Fruit fly (Drosophila melanogaster) S2 (cell line): ENCODE measurements around the gene Osi14.

Experiments used
- CG8478 ChIP-seq: fragments of >200 bp; optimal IDR thresholded peaks from 2 replicates; lab custom pipeline; 2018
- CTCF ChIP-seq, 2 experiments: fragments of >200 bp; optimal IDR thresholded peaks; 2 replicates each; lab custom pipeline; 2018

Gene Osi14

DNA sequence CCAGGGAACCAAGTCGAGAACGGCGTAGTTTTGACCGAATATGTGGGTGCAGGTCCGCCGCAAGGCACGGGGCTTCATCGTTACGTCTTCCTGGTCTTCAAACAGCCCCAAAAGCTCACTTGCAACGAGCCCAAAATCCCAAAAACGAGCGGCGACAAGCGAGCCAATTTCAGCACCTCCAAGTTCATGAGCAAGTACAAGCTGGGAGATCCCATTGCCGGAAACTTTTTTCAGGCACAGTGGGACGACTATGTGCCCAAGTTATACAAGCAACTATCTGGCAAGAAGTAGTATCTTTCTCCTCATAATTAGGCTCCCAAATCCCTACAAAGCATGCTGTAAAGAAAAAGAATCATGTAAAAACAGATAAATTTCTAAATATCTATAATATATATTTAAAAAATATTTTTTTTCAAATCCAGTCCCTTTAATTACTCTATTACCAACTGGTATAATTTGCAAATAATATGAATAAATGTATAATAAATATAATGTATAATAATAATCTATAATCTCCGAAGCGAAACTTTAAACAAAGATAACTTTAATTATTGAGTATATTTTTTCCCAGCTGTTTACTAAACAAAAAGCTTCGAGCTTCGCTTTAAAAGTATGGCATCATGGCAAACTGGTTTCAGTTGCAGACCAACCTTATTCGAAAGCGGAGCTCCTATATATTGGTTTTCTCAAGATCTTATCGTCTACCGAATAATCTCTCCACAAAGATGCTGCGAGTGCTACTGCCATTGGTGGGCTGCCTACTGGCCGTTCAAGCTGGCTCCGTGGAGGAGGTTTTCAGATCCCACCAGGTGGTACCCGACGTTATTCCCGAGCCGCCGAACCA lies 44.7 kb downstream of the Osi14 start, which contains the start of gene CG17919:
Gene CG17919 (plus strand): TSS at position 634 of the 844 bp plus-strand sequence.
- no peak for TF ChIP-seq CTCF (optimal IDR thresholded peaks at IDR 0.05; lab: Kevin White, UChicago)
- no peak for TF ChIP-seq CG8478 (lab: Kevin White, UChicago)

dm6 chr3R:6345814-6346213 lies 46.9 kb downstream of the Osi14 start, which contains the start of the genes SmD2 and CG18048:
TSS of gene SmD2 (minus strand) at chr3R:6345911.
TSS of gene CG18048 (plus strand) at chr3R:6346111.
- TF ChIP-seq CTCF (optimal IDR thresholded peaks at IDR 0.05; lab: Kevin White, UChicago): no peak
- TF ChIP-seq CG8478 (lab: Kevin White, UChicago): no peak

- TF ChIP-seq CG8478 (lab: Kevin White, UChicago) (no peak), CTCF (optimal IDR thresholded peaks at IDR 0.05; lab: Kevin White, UChicago) (no peak)
Observed at dm6 chr3R:6348943-6349342, 50.0 kb downstream of the Osi14 start, which contains the start of gene Hr83. TSS of gene Hr83 (plus strand) at chr3R:6349243.
